Fruit fly (Drosophila melanogaster): ENCODE measurements around the gene CG2258.

CG2258 gene

dm6 chrX:8100026-8100825, 1.7 kb downstream of the CG2258 start (continued):
- TF ChIP-seq tx (GFP tag; optimal IDR thresholded peaks at IDR 0.05) (peak; percentile 8), CG16813 (GFP tag; IDR thresholded peaks at IDR 0.05; ENCODE audit: partially characterized antibody) (no peak), CG10321 (GFP tag; IDR thresholded peaks at IDR 0.05) (no peak), Gug (GFP tag; IDR thresholded peaks at IDR 0.05) (peak; percentile 67; the same call in 2 of the 4 replicates), Ptx1 (GFP tag; IDR thresholded peaks at IDR 0.05) (peak; percentile 89), nerfin-2 (GFP tag; IDR thresholded peaks at IDR 0.05; ENCODE audit: partially characterized antibody) (no peak), odd (GFP tag; optimal IDR thresholded peaks at IDR 0.05) (peak; percentile 66), scrt (GFP tag; optimal IDR thresholded peaks at IDR 0.05) (peak; percentile 86), grn (GFP tag; optimal IDR thresholded peaks at IDR 0.05) (no peak), ranshi (GFP tag; IDR thresholded peaks at IDR 0.05) (peak; percentile 89), pros (GFP tag; optimal IDR thresholded peaks at IDR 0.05) (no peak), trh (GFP tag; optimal IDR thresholded peaks at IDR 0.05) (no peak), twi (tag; optimal IDR thresholded peaks at IDR 0.05) (peak; percentile 32), CG10274 (GFP tag; optimal IDR thresholded peaks at IDR 0.05) (peak; percentile 35), gt (GFP tag; IDR thresholded peaks at IDR 0.05) (peak; percentile 38; the same call in 1 of the 2 replicates), klu (GFP tag; IDR thresholded peaks at IDR 0.05) (peak; percentile 58; the same call in 1 of the 2 replicates), CG12071 (GFP tag; optimal IDR thresholded peaks at IDR 0.05) (peak; percentile 71), tna (GFP tag; IDR thresholded peaks at IDR 0.05; ENCODE audit: partially characterized antibody) (no peak), CG12659 (GFP tag; optimal IDR thresholded peaks at IDR 0.05) (peak; percentile 87), Dip3 (GFP tag; optimal IDR thresholded peaks at IDR 0.05) (peak; percentile 42), CG12769 (tag; optimal IDR thresholded peaks at IDR 0.05) (peak; percentile 67), p53 (GFP tag; optimal IDR thresholded peaks at IDR 0.05) (no peak), CG2199 (GFP tag; IDR thresholded peaks at IDR 0.05) (peak; percentile 90), CG2875 (GFP tag; optimal IDR thresholded peaks at IDR 0.05) (peak; percentile 79), Deaf1 (tag; optimal IDR thresholded peaks at IDR 0.05) (peak; percentile 57), CG32532 (GFP tag; IDR thresholded peaks at IDR 0.05) (peak; percentile 87), br (optimal IDR thresholded peaks at IDR 0.05) (no peak), unpg (GFP tag; optimal IDR thresholded peaks at IDR 0.05) (peak; percentile 88), Hr78 (GFP tag; optimal IDR thresholded peaks at IDR 0.05) (peak in 1 of 2 experiments; percentile 38), CG16815 (GFP tag; optimal IDR thresholded peaks at IDR 0.05) (peak; percentile 61), Oaz (GFP tag; IDR thresholded peaks at IDR 0.05) (peak; percentile 65), gro (GFP tag; optimal IDR thresholded peaks at IDR 0.05) (peak; percentile 46), abd-A (tag; optimal IDR thresholded peaks at IDR 0.05) (peak; percentile 61), D (optimal IDR thresholded peaks at IDR 0.05) (no peak), D (GFP tag; optimal IDR thresholded peaks at IDR 0.05) (peak; percentile 78), zf30C (GFP tag; optimal IDR thresholded peaks at IDR 0.05) (peak; percentile 70), CG14667 (GFP tag; IDR thresholded peaks at IDR 0.05) (peak; percentile 71), chm (GFP tag; IDR thresholded peaks at IDR 0.05) (peak; percentile 87), NfI (GFP tag; optimal IDR thresholded peaks at IDR 0.05) (peak; percentile 77), Kr (GFP tag; optimal IDR thresholded peaks at IDR 0.05) (no peak), Mes4 (GFP tag; optimal IDR thresholded peaks at IDR 0.05) (peak; percentile 26), psq (GFP tag; optimal IDR thresholded peaks at IDR 0.05) (peak; percentile 46), inv (GFP tag; IDR thresholded peaks at IDR 0.05; ENCODE audit: partially characterized antibody) (no peak), dati (GFP tag; IDR thresholded peaks at IDR 0.05) (peak; percentile 59), stc (GFP tag; IDR thresholded peaks at IDR 0.05) (peak; percentile 88), Bdp1 (GFP tag; optimal IDR thresholded peaks at IDR 0.05) (peak; percentile 31), CG10543 (GFP tag; optimal IDR thresholded peaks at IDR 0.05) (peak; percentile 52), Aef1 (GFP tag; IDR thresholded peaks at IDR 0.05) (peak; percentile 81), dan (GFP tag; IDR thresholded peaks at IDR 0.05) (no peak), hth (optimal IDR thresholded peaks at IDR 0.05) (no peak)

Data from whole organism, embryonic.